Worm (Caenorhabditis elegans) whole organism, L1 larva: ENCODE data around the gene his-4.

ENCODE experiments used
- C04F5.9 ChIP-seq: sonication (generic microtip); optimal IDR thresholded peaks from 2 replicates; lab custom pipeline; 2016; ENCODE audit warnings: missing genetic modification characterization, missing compliant biosample characterization
- C34B4.2 ChIP-seq: sonication (generic microtip); optimal IDR thresholded peaks from 2 replicates; lab custom pipeline; 2017; ENCODE audit warnings: mild to moderate bottlenecking, missing genetic modification characterization, missing compliant biosample characterization
- F16B12.6 ChIP-seq: fragments of 150-350 bp; optimal IDR thresholded peaks from 2 replicates; lab custom pipeline; 2014; ENCODE audit warnings: missing biosample characterization, missing genetic modification characterization
- aha-1 ChIP-seq: fragments of 150-350 bp; optimal IDR thresholded peaks from 2 replicates; lab custom pipeline; 2014; ENCODE audit warnings: missing biosample characterization, missing genetic modification characterization
- alr-1 ChIP-seq: fragments of 200-800 bp; sonication (Bioruptor generic); optimal IDR thresholded peaks from 2 replicates; lab custom pipeline; 2018; ENCODE audit warnings: borderline replicate concordance, mild to moderate bottlenecking, missing genetic modification characterization, missing compliant biosample characterization
- aly-2 ChIP-seq: fragments of 150-350 bp; optimal IDR thresholded peaks from 2 replicates; lab custom pipeline; 2014; ENCODE audit warnings: missing biosample characterization, missing genetic modification characterization
- ceh-88 ChIP-seq: fragments of 200-800 bp; sonication (Bioruptor generic); IDR thresholded peaks from 2 replicates; pipeline ENCODE4 v1.3.6; 2022; ENCODE audit warnings: missing genetic modification characterization, missing compliant biosample characterization
- ces-1 ChIP-seq: fragments of 150-350 bp; optimal IDR thresholded peaks from 2 replicates; lab custom pipeline; 2014; ENCODE audit warnings: missing biosample characterization, missing genetic modification reagents, missing genetic modification characterization
- dpl-1 ChIP-seq, 3 experiments: fragments of 150-350 bp in 2 of 3; sonication (generic microtip) in 1 of 3; optimal IDR thresholded peaks; 2 replicates each; lab custom pipeline; 2014 to 2017; ENCODE audit warnings: missing biosample characterization in 3 of 3, missing genetic modification characterization in 3 of 3, missing genetic modification reagents in 3 of 3
- efl-1 ChIP-seq, 4 experiments: fragments of 150-350 bp; optimal IDR thresholded peaks in 3 of 4; peaks in 1 of 4; 1 replicate in 1 of 4; 2 replicates in 3 of 4; lab custom pipeline; 2014; ENCODE audit warnings: missing biosample characterization in 2 of 4, missing genetic modification characterization in 2 of 4, missing genetic modification reagents in 2 of 4
- efl-3 ChIP-seq: fragments of 200-800 bp; sonication (Bioruptor generic); optimal IDR thresholded peaks from 2 replicates; lab custom pipeline; 2018; ENCODE audit warnings: mild to moderate bottlenecking, missing genetic modification characterization, missing compliant biosample characterization
- egl-13 ChIP-seq: sonication (generic microtip); optimal IDR thresholded peaks from 2 replicates; lab custom pipeline; 2016; ENCODE audit warnings: missing genotype, missing genetic modification reagents, missing genetic modification characterization, missing compliant biosample characterization
- elt-2 ChIP-seq: sonication (generic microtip); optimal IDR thresholded peaks from 2 replicates; lab custom pipeline; 2016; ENCODE audit warnings: missing genetic modification characterization, mild to moderate bottlenecking, inconsistent platforms, missing compliant biosample characterization, missing genetic modification reagents
- elt-3 ChIP-seq, 6 experiments: fragments of 150-350 bp in 1 of 6; sonication (generic microtip); optimal IDR thresholded peaks; 2 replicates each; lab custom pipeline; 2017 to 2018; ENCODE audit warnings: missing biosample characterization in 6 of 6, missing genetic modification characterization in 6 of 6, inconsistent platforms in 1 of 6
- fkh-10 ChIP-seq: sonication (generic microtip); optimal IDR thresholded peaks from 2 replicates; lab custom pipeline; 2017; ENCODE audit warnings: missing biosample characterization, missing genetic modification reagents, missing genetic modification characterization
- fkh-8 ChIP-seq: sonication (generic microtip); optimal IDR thresholded peaks from 2 replicates; lab custom pipeline; 2016; ENCODE audit warnings: mild to moderate bottlenecking, missing genetic modification characterization, missing compliant biosample characterization
- fos-1 ChIP-seq: fragments of 150-350 bp; optimal IDR thresholded peaks from 2 replicates; lab custom pipeline; 2014; ENCODE audit warnings: missing biosample characterization, missing genetic modification characterization
- hlh-17 ChIP-seq: fragments of 200-800 bp; sonication (Bioruptor generic); optimal IDR thresholded peaks from 2 replicates; lab custom pipeline; 2018; ENCODE audit warnings: missing genetic modification characterization, mild to moderate bottlenecking, missing compliant biosample characterization, moderate library complexity, borderline replicate concordance
- irx-1 ChIP-seq: sonication (generic microtip); optimal IDR thresholded peaks from 2 replicates; lab custom pipeline; 2016; ENCODE audit warnings: missing genetic modification characterization, missing compliant biosample characterization
- isw-1 ChIP-seq: fragments of 200-800 bp; sonication (Bioruptor generic); IDR thresholded peaks from 2 replicates; pipeline ENCODE4 v1.3.6; 2022; ENCODE audit warnings: missing genetic modification characterization, missing compliant biosample characterization
- jun-1 ChIP-seq: fragments of 150-350 bp; optimal IDR thresholded peaks from 2 replicates; lab custom pipeline; 2014; ENCODE audit warnings: missing biosample characterization, missing genetic modification reagents, missing genetic modification characterization
- lin-15B ChIP-seq: fragments of 150-350 bp; sonication (generic microtip); optimal IDR thresholded peaks from 3 replicates; lab custom pipeline; 2014; ENCODE audit warnings: missing biosample characterization, missing genetic modification characterization
- lin-35 ChIP-seq, 2 experiments: fragments of 150-350 bp; optimal IDR thresholded peaks; 2 replicates each; lab custom pipeline; 2014; ENCODE audit warnings: missing biosample characterization in 2 of 2, missing genetic modification characterization in 2 of 2, missing genetic modification reagents in 2 of 2
- lin-39 ChIP-seq: fragments of 150-350 bp; optimal IDR thresholded peaks from 2 replicates; lab custom pipeline; 2014; ENCODE audit warnings: missing biosample characterization, missing genetic modification reagents, missing genetic modification characterization
- mdl-1 ChIP-seq, 2 experiments: fragments of 150-350 bp; optimal IDR thresholded peaks; 2 replicates each; lab custom pipeline; 2014 to 2017; ENCODE audit warnings: missing biosample characterization in 2 of 2, missing genetic modification characterization in 2 of 2, inconsistent platforms in 1 of 2
- mef-2 ChIP-seq: fragments of 150-350 bp; optimal IDR thresholded peaks from 2 replicates; lab custom pipeline; 2014; ENCODE audit warnings: missing biosample characterization, missing genetic modification characterization
- mep-1 ChIP-seq: fragments of 150-350 bp; optimal IDR thresholded peaks from 2 replicates; lab custom pipeline; 2014; ENCODE audit warnings: missing biosample characterization, missing genetic modification characterization
- nhr-11 ChIP-seq: fragments of 150-350 bp; optimal IDR thresholded peaks from 2 replicates; lab custom pipeline; 2014; ENCODE audit warnings: missing biosample characterization, missing genetic modification characterization
- nhr-20 ChIP-seq: sonication (generic microtip); optimal IDR thresholded peaks from 2 replicates; lab custom pipeline; 2016; ENCODE audit warnings: mild to moderate bottlenecking, missing genetic modification characterization, missing compliant biosample characterization
- nhr-237 ChIP-seq: fragments of 150-350 bp; optimal IDR thresholded peaks from 2 replicates; lab custom pipeline; 2014; ENCODE audit warnings: missing biosample characterization, missing genetic modification characterization
- nhr-28 ChIP-seq: fragments of 150-350 bp; optimal IDR thresholded peaks from 2 replicates; lab custom pipeline; 2014; ENCODE audit warnings: missing biosample characterization, missing genetic modification characterization
- nhr-47 ChIP-seq: sonication (generic microtip); optimal IDR thresholded peaks from 2 replicates; lab custom pipeline; 2016; ENCODE audit warnings: mild to moderate bottlenecking, missing genetic modification characterization, moderate library complexity, missing compliant biosample characterization
- nhr-71 ChIP-seq: sonication (generic microtip); optimal IDR thresholded peaks from 2 replicates; lab custom pipeline; 2016; ENCODE audit warnings: mild to moderate bottlenecking, missing genetic modification characterization, moderate library complexity, missing compliant biosample characterization
- nhr-84 ChIP-seq: sonication (generic microtip); optimal IDR thresholded peaks from 2 replicates; lab custom pipeline; 2017; ENCODE audit warnings: missing biosample characterization, missing genetic modification characterization
- nhr-90 ChIP-seq: sonication (generic microtip); optimal IDR thresholded peaks from 2 replicates; lab custom pipeline; 2016; ENCODE audit warnings: mild to moderate bottlenecking, missing genetic modification characterization, missing compliant biosample characterization; ENCODE audit not compliant: poor library complexity
- pag-3 ChIP-seq: sonication (generic microtip); optimal IDR thresholded peaks from 2 replicates; lab custom pipeline; 2017; ENCODE audit warnings: missing genetic modification characterization, mild to moderate bottlenecking, missing compliant biosample characterization, antibody characterized with exemption, borderline replicate concordance; ENCODE audit not compliant: insufficient read depth
- pax-3 ChIP-seq: fragments of 200-800 bp; sonication (Bioruptor generic); optimal IDR thresholded peaks from 2 replicates; lab custom pipeline; 2018; ENCODE audit warnings: mild to moderate bottlenecking, missing genetic modification characterization, moderate library complexity, missing compliant biosample characterization
- pqm-1 ChIP-seq: sonication (generic microtip); optimal IDR thresholded peaks from 3 replicates; lab custom pipeline; 2017; ENCODE audit warnings: missing biosample characterization, missing genetic modification characterization
- rnt-1 ChIP-seq: sonication (generic microtip); optimal IDR thresholded peaks from 2 replicates; lab custom pipeline; 2016; ENCODE audit warnings: mild to moderate bottlenecking, missing genetic modification characterization, moderate library complexity, missing compliant biosample characterization
- skn-1 ChIP-seq: fragments of 150-350 bp; optimal IDR thresholded peaks from 2 replicates; lab custom pipeline; 2014; ENCODE audit warnings: missing biosample characterization, missing genetic modification characterization
- snu-23 ChIP-seq: sonication (generic microtip); optimal IDR thresholded peaks from 2 replicates; lab custom pipeline; 2016; ENCODE audit warnings: missing genetic modification characterization, missing compliant biosample characterization
- sox-4 ChIP-seq: sonication (generic microtip); optimal IDR thresholded peaks from 2 replicates; lab custom pipeline; 2016; ENCODE audit warnings: missing genetic modification characterization, missing compliant biosample characterization
- sptf-1 ChIP-seq: fragments of 150-350 bp; optimal IDR thresholded peaks from 2 replicates; lab custom pipeline; 2014; ENCODE audit warnings: missing biosample characterization, missing genetic modification characterization
- swsn-7 ChIP-seq: sonication (generic microtip); optimal IDR thresholded peaks from 2 replicates; lab custom pipeline; 2016; ENCODE audit warnings: missing genetic modification characterization, missing compliant biosample characterization
- unc-30 ChIP-seq: sonication (generic microtip); optimal IDR thresholded peaks from 2 replicates; lab custom pipeline; 2017; ENCODE audit warnings: missing biosample characterization, missing genetic modification characterization
- unc-62 ChIP-seq: fragments of 150-350 bp; optimal IDR thresholded peaks from 2 replicates; lab custom pipeline; 2014; ENCODE audit warnings: missing biosample characterization, missing genetic modification reagents, missing genetic modification characterization
- unc-86 ChIP-seq: sonication (generic microtip); optimal IDR thresholded peaks from 2 replicates; lab custom pipeline; 2016; ENCODE audit warnings: missing genetic modification characterization, missing compliant biosample characterization
- unc-98 ChIP-seq: fragments of 200-800 bp; sonication (Bioruptor generic); IDR thresholded peaks from 2 replicates; pipeline ENCODE4 v1.3.6; 2022; ENCODE audit warnings: missing genetic modification characterization, missing compliant biosample characterization
- xbp-1 ChIP-seq: sonication (generic microtip); optimal IDR thresholded peaks from 2 replicates; lab custom pipeline; 2016; ENCODE audit warnings: missing genetic modification characterization, missing compliant biosample characterization
- zip-4 ChIP-seq: fragments of 200-800 bp; sonication (Bioruptor generic); optimal IDR thresholded peaks from 2 replicates; lab custom pipeline; 2018; ENCODE audit warnings: mild to moderate bottlenecking, missing genetic modification characterization, moderate library complexity, missing compliant biosample characterization
- ztf-11 ChIP-seq, 2 experiments: sonication (generic microtip); optimal IDR thresholded peaks; 2 replicates each; lab custom pipeline; 2016 to 2017; ENCODE audit warnings: missing genetic modification characterization in 2 of 2, missing biosample characterization in 1 of 2, missing compliant biosample characterization in 1 of 2
- ztf-4 ChIP-seq: fragments of 150-350 bp; optimal IDR thresholded peaks from 2 replicates; lab custom pipeline; 2014; ENCODE audit warnings: missing biosample characterization, missing genetic modification characterization

The his-4 gene

ce11 chrV:16000433-16000832 lies 39.9 kb downstream of the his-4 start, which contains the start of gene nhr-50 (continued):
- TF ChIP-seq sox-4 (tag; lab: Kevin White, UChicago), result peak; percentile 7
- peak; percentile 93 for TF ChIP-seq jun-1 (tag; lab: Kevin White, UChicago)
- peak; percentile 28 to 36 for TF ChIP-seq efl-1 (optimal IDR thresholded peaks at IDR 0.05; lab: Kevin White, UChicago)
- TF ChIP-seq efl-1 (GFP tag; optimal IDR thresholded peaks at IDR 0.05 in 1 of 2; lab: Kevin White, UChicago), result peak; percentile 15 to 95
- no peak for TF ChIP-seq F16B12.6 (tag; lab: Kevin White, UChicago)
- no peak for TF ChIP-seq zip-4
- TF ChIP-seq lin-15B (tag; lab: Kevin White, UChicago), result no peak
- no peak; the same call in 1 of the 2 replicates for TF ChIP-seq isw-1 (GFP tag; lab: Robert Waterston, UW)
- peak; percentile 81 for TF ChIP-seq nhr-71 (tag; lab: Kevin White, UChicago)
- TF ChIP-seq nhr-90 (tag; lab: Kevin White, UChicago), result peak; percentile 36
- TF ChIP-seq pax-3 (tag; lab: Kevin White, UChicago), result peak; percentile 36
- TF ChIP-seq unc-62 (GFP tag; lab: Kevin White, UChicago), result no peak
- TF ChIP-seq ceh-88 (GFP tag; lab: Robert Waterston, UW), result no peak
- TF ChIP-seq aha-1, result no peak
- no peak for TF ChIP-seq pqm-1 (tag; lab: Kevin White, UChicago)
- no peak for TF ChIP-seq efl-3
- no peak for TF ChIP-seq ztf-4 (tag; lab: Kevin White, UChicago)
- TF ChIP-seq unc-86 (tag; lab: Kevin White, UChicago), result no peak
- no peak for TF ChIP-seq irx-1 (tag; lab: Kevin White, UChicago)
- peak; percentile 88 for TF ChIP-seq fkh-8 (tag; lab: Kevin White, UChicago)
- TF ChIP-seq unc-98 (GFP tag; lab: Robert Waterston, UW), result no peak
- peak; percentile 83 for TF ChIP-seq elt-2 (tag; lab: Kevin White, UChicago)
- no peak for TF ChIP-seq pag-3 (tag; lab: Kevin White, UChicago)
- TF ChIP-seq swsn-7 (tag; lab: Kevin White, UChicago), result peak; percentile 36
- no peak for TF ChIP-seq alr-1 (tag; lab: Kevin White, UChicago)
- no peak for TF ChIP-seq lin-39 (tag; lab: Kevin White, UChicago)
- TF ChIP-seq sptf-1, result no peak
- peak; percentile 10 for TF ChIP-seq rnt-1 (tag; lab: Kevin White, UChicago)
- peak in 1 of 6 experiments; percentile 21 for TF ChIP-seq elt-3 (tag; optimal IDR thresholded peaks at IDR 0.05; lab: Kevin White, UChicago)
- TF ChIP-seq ztf-11 (tag; optimal IDR thresholded peaks at IDR 0.05; lab: Kevin White, UChicago), result no peak
- TF ChIP-seq nhr-20, result peak; percentile 70
- no peak for TF ChIP-seq hlh-17 (GFP tag; lab: Kevin White, UChicago)
- TF ChIP-seq C34B4.2, result no peak
- TF ChIP-seq mdl-1 (tag; optimal IDR thresholded peaks at IDR 0.05; lab: Kevin White, UChicago), result peak in 1 of 2 experiments; percentile 53
- no peak for TF ChIP-seq ces-1
- peak; percentile 46 for TF ChIP-seq snu-23
- TF ChIP-seq xbp-1 (tag; lab: Kevin White, UChicago), result peak; percentile 17
- TF ChIP-seq nhr-11, result no peak
- TF ChIP-seq egl-13, result no peak
- TF ChIP-seq mep-1 (tag; lab: Kevin White, UChicago), result peak; percentile 25
- no peak for TF ChIP-seq unc-30
- no peak for TF ChIP-seq nhr-28
- TF ChIP-seq fkh-10, result no peak
- no peak for TF ChIP-seq nhr-84
- peak; percentile 61 for TF ChIP-seq nhr-47 (tag; lab: Kevin White, UChicago)
- TF ChIP-seq C04F5.9, result no peak
- TF ChIP-seq skn-1 (tag; lab: Kevin White, UChicago), result peak; percentile 69
- TF ChIP-seq aly-2 (tag; lab: Kevin White, UChicago), result no peak
- TF ChIP-seq fos-1 (tag; lab: Kevin White, UChicago), result peak; percentile 91
- peak; percentile 13 to 27 for TF ChIP-seq lin-35 (GFP tag; optimal IDR thresholded peaks at IDR 0.05; lab: Kevin White, UChicago)
- TF ChIP-seq nhr-237, result peak; percentile 18
- TF ChIP-seq mef-2 (tag; lab: Kevin White, UChicago), result no peak
- peak in 1 of 3 experiments; percentile 30 for TF ChIP-seq dpl-1 (GFP tag; optimal IDR thresholded peaks at IDR 0.05; lab: Kevin White, UChicago)
